Fruit fly (Drosophila melanogaster): ENCODE data around the gene Or67c.

DNA sequence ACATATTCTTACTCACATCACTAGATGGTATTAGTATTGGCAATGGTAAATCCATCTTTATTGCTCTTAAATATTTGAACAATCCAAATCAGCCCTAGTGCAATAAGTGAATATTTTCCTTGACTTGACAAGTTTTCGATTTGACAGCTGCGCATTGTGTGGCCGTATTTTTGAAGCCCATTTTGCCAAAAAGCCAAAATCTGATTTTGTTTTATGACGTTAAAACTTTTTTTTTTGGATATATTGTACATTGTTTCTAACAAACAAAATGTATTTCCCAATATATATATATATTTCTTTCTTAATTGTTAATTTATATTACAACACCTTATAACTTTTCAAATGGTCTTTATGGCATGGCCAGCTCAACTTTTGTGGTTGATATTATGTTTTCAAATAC is 22.5 kb upstream of the Or67c start, which contains the start of gene can:
- TF ChIP-seq Crg-1 (GFP tag; optimal IDR thresholded peaks at IDR 0.05) (no peak), CG11617 (GFP tag; optimal IDR thresholded peaks at IDR 0.05) (no peak), CG12768 (GFP tag; optimal IDR thresholded peaks at IDR 0.05) (no peak), cnc (optimal IDR thresholded peaks at IDR 0.05) (no peak), kay (GFP tag; ENCODE audit: borderline replicate concordance) (no peak), Hr96 (GFP tag; optimal IDR thresholded peaks at IDR 0.05) (no peak), CG7101 (tag; optimal IDR thresholded peaks at IDR 0.05) (no peak)

All from whole organism, adult.